Worm (Caenorhabditis elegans): Measurements from ENCODE around the gene slc-25A18.2.

DNA sequence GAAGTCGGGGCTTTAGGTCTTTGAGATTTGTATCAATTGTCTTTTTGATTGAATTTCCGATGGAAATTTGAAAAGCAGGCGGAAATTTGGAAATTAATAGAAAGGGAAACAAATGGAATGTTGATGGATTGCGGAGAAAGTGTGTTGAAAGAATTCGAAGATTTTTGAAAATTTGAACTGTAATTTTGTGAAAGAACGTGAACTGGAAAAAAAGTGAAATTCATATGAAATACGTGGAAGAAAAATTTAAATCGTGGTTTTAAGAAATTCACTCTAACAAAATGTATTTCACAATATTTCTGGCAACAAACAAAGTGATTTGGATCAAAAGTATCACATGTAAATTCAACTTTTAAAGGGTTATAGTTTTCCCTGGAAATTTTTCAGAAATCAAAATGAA lies 28.8 kb upstream of the slc-25A18.2 start, which contains the start of gene B0496.1:
- TF ChIP-seq sox-2 (GFP tag; IDR thresholded peaks at IDR 0.05) (no peak), lin-11 (tag; optimal IDR thresholded peaks at IDR 0.05) (no peak), ceh-6 (GFP tag; optimal IDR thresholded peaks at IDR 0.05) (no peak), pqm-1 (tag; optimal IDR thresholded peaks at IDR 0.05) (no peak), unc-55 (GFP tag; optimal IDR thresholded peaks at IDR 0.05) (no peak), ama-1 (optimal IDR thresholded peaks at IDR 0.05) (no peak), syd-9 (tag; optimal IDR thresholded peaks at IDR 0.05) (no peak), ceh-45 (GFP tag; IDR thresholded peaks at IDR 0.05) (no peak), odd-2 (tag; optimal IDR thresholded peaks at IDR 0.05) (no peak), elt-4 (tag; optimal IDR thresholded peaks at IDR 0.05) (no peak), Y22D7AL.16 (tag; optimal IDR thresholded peaks at IDR 0.05) (no peak)
